Worm (Caenorhabditis elegans) whole organism, young adult: ENCODE results near the gene sec-23.

Experiments used
- B0019.2 ChIP-seq: fragments of 200-800 bp; sonication (Bioruptor generic); conservative IDR thresholded peaks from 2 replicates; pipeline ENCODE4 v1.3.6; 2022; ENCODE audit warnings: missing genetic modification reagents, missing genetic modification characterization, missing compliant biosample characterization
- C06A6.2 ChIP-seq: fragments of 200-800 bp; sonication (Bioruptor generic); conservative IDR thresholded peaks from 2 replicates; pipeline ENCODE4 v1.3.6; 2022; ENCODE audit warnings: missing genetic modification characterization, missing compliant biosample characterization
- D2030.7 ChIP-seq: fragments of 200-800 bp; sonication (Bioruptor generic); IDR thresholded peaks from 2 replicates; pipeline ENCODE4 v1.3.6; 2022; ENCODE audit warnings: missing genetic modification reagents, missing genetic modification characterization, missing compliant biosample characterization
- F23B12.7 ChIP-seq: sonication (generic microtip); optimal IDR thresholded peaks from 2 replicates; lab custom pipeline; 2017; ENCODE audit warnings: missing genetic modification characterization, mild to moderate bottlenecking, missing compliant biosample characterization, antibody characterized with exemption, moderate library complexity; ENCODE audit not compliant: insufficient read depth
- F57C9.4 ChIP-seq: sonication (generic microtip); optimal IDR thresholded peaks from 2 replicates; lab custom pipeline; 2017; ENCODE audit warnings: mild to moderate bottlenecking, missing genetic modification characterization, missing compliant biosample characterization
- K12H6.12 ChIP-seq: fragments of 200-800 bp; sonication (Bioruptor generic); optimal IDR thresholded peaks from 2 replicates; lab custom pipeline; 2018; ENCODE audit warnings: mild to moderate bottlenecking, missing genetic modification characterization, missing compliant biosample characterization
- Y53G8AR.9 ChIP-seq: fragments of 200-800 bp; sonication (Bioruptor generic); conservative IDR thresholded peaks from 2 replicates; pipeline ENCODE4 v1.3.6; 2022; ENCODE audit warnings: missing genetic modification reagents, missing genetic modification characterization, missing compliant biosample characterization
- attf-6 ChIP-seq: fragments of 200-800 bp; sonication (Bioruptor generic); IDR thresholded peaks from 2 replicates; pipeline ENCODE4 v1.3.6; 2022; ENCODE audit warnings: missing genetic modification reagents, missing genetic modification characterization, missing compliant biosample characterization
- bed-1 ChIP-seq: fragments of 200-800 bp; sonication (Bioruptor generic); IDR thresholded peaks from 2 replicates; pipeline ENCODE4 v1.3.6; 2022; ENCODE audit warnings: missing genetic modification reagents, missing genetic modification characterization, missing compliant biosample characterization
- cebp-1 ChIP-seq, 2 experiments: fragments of 200-800 bp in 1 of 2; sonication (Bioruptor generic) in 1 of 2; sonication (generic microtip) in 1 of 2; IDR thresholded peaks in 1 of 2; optimal IDR thresholded peaks in 1 of 2; 2 replicates each; pipeline versions ENCODE4 v1.3.6 to Lab custom; 2017 to 2022; ENCODE audit warnings: missing compliant biosample characterization in 2 of 2, missing genetic modification characterization in 2 of 2, mild to moderate bottlenecking in 1 of 2, missing genetic modification reagents in 1 of 2, moderate library complexity in 1 of 2
- egrh-3 ChIP-seq: fragments of 200-800 bp; sonication (Bioruptor generic); IDR thresholded peaks from 2 replicates; pipeline ENCODE4 v1.3.6; 2022; ENCODE audit warnings: missing genetic modification reagents, missing genetic modification characterization, missing compliant biosample characterization
- hmg-1.2 ChIP-seq: fragments of 200-800 bp; sonication (Bioruptor generic); IDR thresholded peaks from 2 replicates; pipeline ENCODE4 v1.3.6; 2022; ENCODE audit warnings: missing genetic modification reagents, missing genetic modification characterization, missing compliant biosample characterization
- let-607 ChIP-seq, 2 experiments: fragments of 200-800 bp in 1 of 2; sonication (Bioruptor generic) in 1 of 2; sonication (generic microtip) in 1 of 2; optimal IDR thresholded peaks; 2 replicates each; lab custom pipeline; 2016 to 2018; ENCODE audit warnings: mild to moderate bottlenecking in 2 of 2, missing compliant biosample characterization in 2 of 2, missing genetic modification characterization in 2 of 2, moderate library complexity in 2 of 2, missing genotype in 1 of 2
- lin-54 ChIP-seq: fragments of 200-800 bp; sonication (Bioruptor generic); optimal IDR thresholded peaks from 2 replicates; lab custom pipeline; 2018; ENCODE audit warnings: mild to moderate bottlenecking, missing genetic modification characterization, missing compliant biosample characterization
- madf-10 ChIP-seq: sonication (generic microtip); optimal IDR thresholded peaks from 2 replicates; lab custom pipeline; 2016; ENCODE audit warnings: mild to moderate bottlenecking, missing genetic modification characterization, missing compliant biosample characterization
- nhr-120 ChIP-seq: fragments of 200-800 bp; sonication (Bioruptor generic); IDR thresholded peaks from 2 replicates; pipeline ENCODE4 v1.3.6; 2022; ENCODE audit warnings: missing genetic modification characterization, missing compliant biosample characterization
- nhr-80 ChIP-seq: sonication (generic microtip); optimal IDR thresholded peaks from 2 replicates; lab custom pipeline; 2016; ENCODE audit warnings: missing genetic modification characterization, missing compliant biosample characterization
- pha-4 ChIP-seq: fragments of 150-350 bp; sonication (generic microtip); optimal IDR thresholded peaks from 2 replicates; lab custom pipeline; 2014; ENCODE audit warnings: missing biosample characterization, missing genetic modification reagents, missing genetic modification characterization
- rcor-1 ChIP-seq: fragments of 200-800 bp; sonication (Bioruptor generic); IDR thresholded peaks from 2 replicates; pipeline ENCODE4 v1.3.6; 2022; ENCODE audit warnings: missing genetic modification reagents, missing genetic modification characterization, missing compliant biosample characterization
- rpc-1 ChIP-seq, 2 experiments: fragments of 150-350 bp in 1 of 2; sonication (generic microtip) in 1 of 2; optimal IDR thresholded peaks; 2 replicates each; lab custom pipeline; 2014 to 2018; ENCODE audit warnings: missing biosample characterization in 1 of 2, missing genetic modification characterization in 1 of 2, missing genetic modification reagents in 1 of 2, missing genotype in 1 of 2
- sdz-38 ChIP-seq: sonication (generic microtip); optimal IDR thresholded peaks from 2 replicates; lab custom pipeline; 2016; ENCODE audit warnings: missing genotype, missing genetic modification characterization, missing compliant biosample characterization
- sea-2 ChIP-seq: fragments of 200-800 bp; sonication (Bioruptor generic); IDR thresholded peaks from 2 replicates; pipeline ENCODE4 v1.3.6; 2022; ENCODE audit warnings: missing genetic modification characterization, missing compliant biosample characterization
- snpc-1.1 ChIP-seq: sonication (generic microtip); optimal IDR thresholded peaks from 2 replicates; lab custom pipeline; 2017; ENCODE audit warnings: missing genetic modification characterization, mild to moderate bottlenecking, missing compliant biosample characterization, antibody characterized with exemption, moderate library complexity, missing genotype, missing genetic modification reagents; ENCODE audit not compliant: insufficient read depth
- snpc-1.3 ChIP-seq: sonication (generic microtip); optimal IDR thresholded peaks from 2 replicates; lab custom pipeline; 2017; ENCODE audit warnings: missing genetic modification characterization, mild to moderate bottlenecking, missing compliant biosample characterization, antibody characterized with exemption, moderate library complexity, missing genotype, missing genetic modification reagents; ENCODE audit not compliant: insufficient read depth
- snpc-4 ChIP-seq, 5 experiments: fragments of 150-350 bp in 1 of 5; sonication (generic microtip) in 4 of 5; optimal IDR thresholded peaks; 2 replicates each; lab custom pipeline; 2014 to 2018; ENCODE audit warnings: missing genetic modification characterization in 5 of 5, missing biosample characterization in 3 of 5, antibody characterized with exemption in 2 of 5, mild to moderate bottlenecking in 2 of 5, missing compliant biosample characterization in 2 of 5, missing genotype in 2 of 5, moderate library complexity in 2 of 5, missing genetic modification reagents in 1 of 5
- tbp1 ChIP-seq: fragments of 200-800 bp; sonication (Bioruptor generic); optimal IDR thresholded peaks from 2 replicates; lab custom pipeline; 2018; ENCODE audit warnings: mild to moderate bottlenecking, missing genetic modification characterization, missing compliant biosample characterization
- unc-62 ChIP-seq: fragments of 150-350 bp; optimal IDR thresholded peaks from 2 replicates; lab custom pipeline; 2014; ENCODE audit warnings: missing biosample characterization, missing genetic modification reagents, missing genetic modification characterization
- xnd-1 ChIP-seq: sonication (generic microtip); optimal IDR thresholded peaks from 2 replicates; lab custom pipeline; 2016; ENCODE audit warnings: missing genotype, missing genetic modification reagents, missing genetic modification characterization, missing compliant biosample characterization
- zfh-2 ChIP-seq: fragments of 200-800 bp; sonication (Bioruptor generic); conservative IDR thresholded peaks from 2 replicates; pipeline ENCODE4 v1.3.6; 2022; ENCODE audit warnings: missing genetic modification reagents, missing genetic modification characterization, missing compliant biosample characterization
- zim-3 ChIP-seq: sonication (generic microtip); optimal IDR thresholded peaks from 2 replicates; lab custom pipeline; 2017; ENCODE audit warnings: mild to moderate bottlenecking, missing genetic modification characterization, moderate library complexity, missing compliant biosample characterization
- ztf-28 ChIP-seq: fragments of 200-800 bp; sonication (Bioruptor generic); IDR thresholded peaks from 2 replicates; pipeline ENCODE4 v1.3.6; 2022; ENCODE audit warnings: missing genetic modification reagents, missing genetic modification characterization, missing compliant biosample characterization

The sec-23 gene

ce11 chrV:20120623-20121165 is 29.6 kb downstream of the sec-23 start, which contains the start of gene ncx-1:
Gene ncx-1 (minus strand): TSS chrV:20120673.
- TF ChIP-seq bed-1 (no peak), zfh-2 (peak; percentile 69)

- peak; percentile 55; the same call in 1 of the 2 replicates for TF ChIP-seq zfh-2
- TF ChIP-seq snpc-4 (GFP tag; optimal IDR thresholded peaks at IDR 0.05; lab: Kevin White, UChicago), result no peak
- no peak for TF ChIP-seq snpc-4 (tag; optimal IDR thresholded peaks at IDR 0.05; lab: Kevin White, UChicago)
These were observed 31.9 kb downstream of the sec-23 start for ce11 chrV:20123010-20123409.

ce11 chrV:20123616-20124015 is 32.6 kb downstream of the sec-23 start:
- peak; percentile 54 for TF ChIP-seq tbp1 (GFP tag; lab: Kevin White, UChicago)
- no peak for TF ChIP-seq snpc-1.1 (tag; lab: Kevin White, UChicago)
- no peak for TF ChIP-seq rpc-1 (optimal IDR thresholded peaks at IDR 0.05; lab: Kevin White, UChicago)
- peak; percentile 37 for TF ChIP-seq rpc-1 (tag; optimal IDR thresholded peaks at IDR 0.05; lab: Kevin White, UChicago)

ce11 chrV:20124393-20124792 is 33.3 kb downstream of the sec-23 start:
- peak; percentile 55 for TF ChIP-seq zfh-2
- TF ChIP-seq sea-2, result no peak

ce11 chrV:20125137-20125536 is 34.1 kb downstream of the sec-23 start:
- no peak for TF ChIP-seq cebp-1 (GFP tag; IDR thresholded peaks at IDR 0.05; lab: Robert Waterston, UW)
- TF ChIP-seq cebp-1 (tag; optimal IDR thresholded peaks at IDR 0.05; lab: Kevin White, UChicago), result no peak
- TF ChIP-seq pha-4 (tag; lab: Kevin White, UChicago), result no peak
- no peak for TF ChIP-seq hmg-1.2 (GFP tag; lab: Robert Waterston, UW)
- no peak for TF ChIP-seq madf-10 (tag; lab: Kevin White, UChicago)
- TF ChIP-seq egrh-3 (GFP tag; lab: Robert Waterston, UW), result peak; percentile 73
- no peak for TF ChIP-seq nhr-80 (tag; lab: Kevin White, UChicago)
- TF ChIP-seq K12H6.12 (tag; lab: Kevin White, UChicago), result no peak
- TF ChIP-seq let-607 (tag; optimal IDR thresholded peaks at IDR 0.05; lab: Kevin White, UChicago), result no peak
- peak; percentile 80 for TF ChIP-seq zfh-2

ce11 chrV:20126637-20127036 is 35.6 kb downstream of the sec-23 start:
- peak; percentile 68; the same call in 1 of the 2 replicates for TF ChIP-seq egrh-3 (GFP tag; lab: Robert Waterston, UW)
- no peak for TF ChIP-seq sdz-38 (tag; lab: Kevin White, UChicago)
- TF ChIP-seq tbp1 (GFP tag; lab: Kevin White, UChicago), result peak; percentile 39
- TF ChIP-seq F57C9.4 (tag; lab: Kevin White, UChicago), result no peak
- peak; percentile 83 for TF ChIP-seq zfh-2
- TF ChIP-seq D2030.7, result 0 out of 2 replicates have a peak, but pooled peaks have one; percentile 12

ce11 chrV:20127543-20127942 is 36.5 kb downstream of the sec-23 start:
- TF ChIP-seq hmg-1.2 (GFP tag; lab: Robert Waterston, UW) (no peak), zim-3 (tag; lab: Kevin White, UChicago) (no peak), nhr-120 (GFP tag; lab: Robert Waterston, UW) (0 out of 2 replicates have a peak, but pooled peaks have one; percentile 31), rcor-1 (GFP tag; lab: Robert Waterston, UW) (no peak), attf-6 (GFP tag; lab: Robert Waterston, UW) (no peak), lin-54 (GFP tag; lab: Kevin White, UChicago) (no peak), xnd-1 (tag; lab: Kevin White, UChicago) (no peak), snpc-1.3 (tag; lab: Kevin White, UChicago) (no peak), egrh-3 (GFP tag; lab: Robert Waterston, UW) (peak; percentile 68; the same call in 1 of the 2 replicates), zfh-2 (peak; percentile 88), Y53G8AR.9 (GFP tag; lab: Robert Waterston, UW) (no peak), ztf-28 (GFP tag; lab: Robert Waterston, UW) (no peak), C06A6.2 (GFP tag; lab: Robert Waterston, UW) (no peak), F23B12.7 (tag; lab: Kevin White, UChicago) (no peak), unc-62 (GFP tag; lab: Kevin White, UChicago) (no peak), B0019.2 (GFP tag; lab: Robert Waterston, UW) (no peak)
- TF ChIP-seq, all 124 proteins: peak for 3
